Fruit fly (Drosophila melanogaster): Measurements from ENCODE around the gene CG13050.

- TF ChIP-seq fd85E (GFP tag; optimal IDR thresholded peaks at IDR 0.05), result no peak
- no peak for TF ChIP-seq CG6808 (GFP tag; optimal IDR thresholded peaks at IDR 0.05)
- TF ChIP-seq CG6854 (GFP tag; optimal IDR thresholded peaks at IDR 0.05), result no peak
- TF ChIP-seq CG8632 (GFP tag; optimal IDR thresholded peaks at IDR 0.05), result no peak
- TF ChIP-seq Ets96B (tag; optimal IDR thresholded peaks at IDR 0.05), result no peak
Observed at dm6 chr3L:16291678-16292077, 12.6 kb upstream of the CG13050 start.
